Worm (Caenorhabditis elegans) whole organism, L1 larva: ENCODE data around the gene mom-2.
A peak's percentile ranks its signal among the peaks of the same experiment; 100 is the strongest.

Source experiments
- C34B4.2 ChIP-seq: sonication (generic microtip); optimal IDR thresholded peaks from 2 replicates; lab custom pipeline; 2017; ENCODE audit warnings: mild to moderate bottlenecking, missing genetic modification characterization, missing compliant biosample characterization
- aly-2 ChIP-seq: fragments of 150-350 bp; optimal IDR thresholded peaks from 2 replicates; lab custom pipeline; 2014; ENCODE audit warnings: missing biosample characterization, missing genetic modification characterization
- blmp-1 ChIP-seq: fragments of 150-350 bp; optimal IDR thresholded peaks from 2 replicates; lab custom pipeline; 2014; ENCODE audit warnings: missing biosample characterization, missing genetic modification characterization
- ceh-63 ChIP-seq: fragments of 200-800 bp; sonication (Bioruptor generic); optimal IDR thresholded peaks from 2 replicates; lab custom pipeline; 2018; ENCODE audit warnings: mild to moderate bottlenecking, missing genetic modification characterization, missing compliant biosample characterization
- ceh-8 ChIP-seq: fragments of 200-800 bp; sonication (Bioruptor generic); optimal IDR thresholded peaks from 2 replicates; lab custom pipeline; 2018; ENCODE audit warnings: mild to moderate bottlenecking, missing genetic modification characterization, moderate library complexity, missing compliant biosample characterization
- ceh-82 ChIP-seq, 3 experiments: fragments of 150-350 bp in 1 of 3; sonication (generic microtip) in 2 of 3; optimal IDR thresholded peaks; 2 replicates each; lab custom pipeline; 2014 to 2017; ENCODE audit warnings: missing biosample characterization in 3 of 3, missing genetic modification characterization in 3 of 3
- ceh-90 ChIP-seq: sonication (generic microtip); optimal IDR thresholded peaks from 2 replicates; lab custom pipeline; 2016; ENCODE audit warnings: missing genetic modification characterization, missing compliant biosample characterization
- efl-1 ChIP-seq, 4 experiments: fragments of 150-350 bp; optimal IDR thresholded peaks in 3 of 4; peaks in 1 of 4; 1 replicate in 1 of 4; 2 replicates in 3 of 4; lab custom pipeline; 2014; ENCODE audit warnings: missing biosample characterization in 2 of 4, missing genetic modification characterization in 2 of 4, missing genetic modification reagents in 2 of 4
- efl-3 ChIP-seq: fragments of 200-800 bp; sonication (Bioruptor generic); optimal IDR thresholded peaks from 2 replicates; lab custom pipeline; 2018; ENCODE audit warnings: mild to moderate bottlenecking, missing genetic modification characterization, missing compliant biosample characterization
- egl-27 ChIP-seq, 2 experiments: fragments of 150-350 bp in 1 of 2; sonication (generic microtip); optimal IDR thresholded peaks; 3 replicates each; lab custom pipeline; 2017 to 2018; ENCODE audit warnings: missing biosample characterization in 2 of 2, missing genetic modification characterization in 2 of 2, missing genetic modification reagents in 2 of 2
- elt-2 ChIP-seq: sonication (generic microtip); optimal IDR thresholded peaks from 2 replicates; lab custom pipeline; 2016; ENCODE audit warnings: missing genetic modification characterization, mild to moderate bottlenecking, inconsistent platforms, missing compliant biosample characterization, missing genetic modification reagents
- ets-5 ChIP-seq: fragments of 200-800 bp; sonication (Bioruptor generic); IDR thresholded peaks from 2 replicates; pipeline ENCODE4 v1.3.6; 2022; ENCODE audit warnings: missing genetic modification characterization, missing compliant biosample characterization
- fkh-4 ChIP-seq: sonication (generic microtip); optimal IDR thresholded peaks from 2 replicates; lab custom pipeline; 2016; ENCODE audit warnings: missing compliant biosample characterization, missing genetic modification characterization, borderline replicate concordance
- grh-1 ChIP-seq: fragments of 200-800 bp; sonication (Bioruptor generic); IDR thresholded peaks from 2 replicates; pipeline ENCODE4 v1.3.6; 2022; ENCODE audit warnings: missing genetic modification reagents, missing genetic modification characterization, missing compliant biosample characterization
- hlh-17 ChIP-seq: fragments of 200-800 bp; sonication (Bioruptor generic); optimal IDR thresholded peaks from 2 replicates; lab custom pipeline; 2018; ENCODE audit warnings: missing genetic modification characterization, mild to moderate bottlenecking, missing compliant biosample characterization, moderate library complexity, borderline replicate concordance
- hpl-2 ChIP-seq: fragments of 150-350 bp; optimal IDR thresholded peaks from 2 replicates; lab custom pipeline; 2014; ENCODE audit warnings: missing biosample characterization, missing genetic modification reagents, missing genetic modification characterization
- isw-1 ChIP-seq: fragments of 200-800 bp; sonication (Bioruptor generic); IDR thresholded peaks from 2 replicates; pipeline ENCODE4 v1.3.6; 2022; ENCODE audit warnings: missing genetic modification characterization, missing compliant biosample characterization
- jun-1 ChIP-seq: fragments of 150-350 bp; optimal IDR thresholded peaks from 2 replicates; lab custom pipeline; 2014; ENCODE audit warnings: missing biosample characterization, missing genetic modification reagents, missing genetic modification characterization
- nhr-11 ChIP-seq: fragments of 150-350 bp; optimal IDR thresholded peaks from 2 replicates; lab custom pipeline; 2014; ENCODE audit warnings: missing biosample characterization, missing genetic modification characterization
- nhr-12 ChIP-seq: sonication (generic microtip); optimal IDR thresholded peaks from 2 replicates; lab custom pipeline; 2017; ENCODE audit warnings: missing biosample characterization, missing genetic modification characterization
- nhr-19 ChIP-seq: fragments of 200-800 bp; sonication (Bioruptor generic); conservative IDR thresholded peaks from 2 replicates; pipeline ENCODE4 v1.3.6; 2022; ENCODE audit warnings: missing genetic modification characterization, missing compliant biosample characterization
- nhr-20 ChIP-seq: sonication (generic microtip); optimal IDR thresholded peaks from 2 replicates; lab custom pipeline; 2016; ENCODE audit warnings: mild to moderate bottlenecking, missing genetic modification characterization, missing compliant biosample characterization
- nhr-237 ChIP-seq: fragments of 150-350 bp; optimal IDR thresholded peaks from 2 replicates; lab custom pipeline; 2014; ENCODE audit warnings: missing biosample characterization, missing genetic modification characterization
- nhr-28 ChIP-seq: fragments of 150-350 bp; optimal IDR thresholded peaks from 2 replicates; lab custom pipeline; 2014; ENCODE audit warnings: missing biosample characterization, missing genetic modification characterization
- nhr-77 ChIP-seq: fragments of 150-350 bp; optimal IDR thresholded peaks from 2 replicates; lab custom pipeline; 2014; ENCODE audit warnings: missing biosample characterization, missing genetic modification characterization
- nhr-85 ChIP-seq: sonication (generic microtip); peaks from one replicate; lab custom pipeline; 2016; ENCODE audit warnings: missing genetic modification characterization, inconsistent platforms, missing compliant biosample characterization
- pax-3 ChIP-seq: fragments of 200-800 bp; sonication (Bioruptor generic); optimal IDR thresholded peaks from 2 replicates; lab custom pipeline; 2018; ENCODE audit warnings: mild to moderate bottlenecking, missing genetic modification characterization, moderate library complexity, missing compliant biosample characterization
- pqm-1 ChIP-seq: sonication (generic microtip); optimal IDR thresholded peaks from 3 replicates; lab custom pipeline; 2017; ENCODE audit warnings: missing biosample characterization, missing genetic modification characterization
- rnt-1 ChIP-seq: sonication (generic microtip); optimal IDR thresholded peaks from 2 replicates; lab custom pipeline; 2016; ENCODE audit warnings: mild to moderate bottlenecking, missing genetic modification characterization, moderate library complexity, missing compliant biosample characterization
- skn-1 ChIP-seq: fragments of 150-350 bp; optimal IDR thresholded peaks from 2 replicates; lab custom pipeline; 2014; ENCODE audit warnings: missing biosample characterization, missing genetic modification characterization
- sox-4 ChIP-seq: sonication (generic microtip); optimal IDR thresholded peaks from 2 replicates; lab custom pipeline; 2016; ENCODE audit warnings: missing genetic modification characterization, missing compliant biosample characterization
- tbx-2 ChIP-seq: sonication (generic microtip); optimal IDR thresholded peaks from 2 replicates; lab custom pipeline; 2016; ENCODE audit warnings: missing genetic modification characterization, missing compliant biosample characterization
- tlp-1 ChIP-seq: fragments of 150-350 bp; optimal IDR thresholded peaks from 2 replicates; lab custom pipeline; 2014; ENCODE audit warnings: missing biosample characterization, missing genetic modification characterization
- unc-130 ChIP-seq: fragments of 150-350 bp; optimal IDR thresholded peaks from 2 replicates; lab custom pipeline; 2017; ENCODE audit warnings: missing biosample characterization, missing genetic modification characterization, inconsistent platforms
- unc-30 ChIP-seq: sonication (generic microtip); optimal IDR thresholded peaks from 2 replicates; lab custom pipeline; 2017; ENCODE audit warnings: missing biosample characterization, missing genetic modification characterization
- unc-98 ChIP-seq: fragments of 200-800 bp; sonication (Bioruptor generic); IDR thresholded peaks from 2 replicates; pipeline ENCODE4 v1.3.6; 2022; ENCODE audit warnings: missing genetic modification characterization, missing compliant biosample characterization
- vab-15 ChIP-seq: sonication (generic microtip); optimal IDR thresholded peaks from 2 replicates; lab custom pipeline; 2017; ENCODE audit warnings: missing genotype, mild to moderate bottlenecking, missing genetic modification characterization, missing compliant biosample characterization
- zag-1 ChIP-seq: fragments of 150-350 bp; optimal IDR thresholded peaks from 2 replicates; lab custom pipeline; 2014; ENCODE audit warnings: missing biosample characterization, missing genetic modification characterization
- zip-4 ChIP-seq: fragments of 200-800 bp; sonication (Bioruptor generic); optimal IDR thresholded peaks from 2 replicates; lab custom pipeline; 2018; ENCODE audit warnings: mild to moderate bottlenecking, missing genetic modification characterization, moderate library complexity, missing compliant biosample characterization

The mom-2 gene

DNA sequence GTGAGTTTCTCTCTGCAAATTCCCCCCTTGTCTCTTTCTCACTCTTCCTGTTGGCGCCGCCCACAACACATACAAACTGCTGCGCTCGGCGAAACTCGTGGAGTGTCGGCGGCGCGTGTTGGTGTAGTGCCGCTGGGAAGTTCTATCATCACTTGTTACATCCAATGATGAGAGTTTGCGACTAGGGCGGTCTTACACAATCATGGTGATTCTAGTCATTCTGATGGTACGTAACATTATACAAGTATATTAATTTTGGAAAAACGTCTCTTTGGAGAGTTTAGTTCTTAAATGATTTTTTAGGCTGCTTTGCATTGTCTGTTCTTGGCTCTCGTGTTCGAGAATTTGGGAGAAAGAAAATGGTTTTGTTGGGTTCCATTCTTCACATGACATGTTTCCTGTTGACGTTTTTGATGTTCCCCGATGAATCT, 6.8 kb upstream of the mom-2 start (continued):
- no peak for TF ChIP-seq pqm-1 (tag; lab: Kevin White, UChicago)
- TF ChIP-seq grh-1, result peak; percentile 84
- TF ChIP-seq nhr-12 (tag; lab: Kevin White, UChicago), result no peak
- TF ChIP-seq aly-2, result peak; percentile 49
- peak; percentile 68 for TF ChIP-seq efl-3
- TF ChIP-seq nhr-19 (GFP tag; lab: Robert Waterston, UW), result peak; percentile 95
- TF ChIP-seq ceh-8 (GFP tag; lab: Kevin White, UChicago), result peak; percentile 66
- peak; percentile 66 to 77 for TF ChIP-seq efl-1 (optimal IDR thresholded peaks at IDR 0.05; lab: Kevin White, UChicago)
- peak; percentile 53 to 96 for TF ChIP-seq efl-1 (GFP tag; optimal IDR thresholded peaks at IDR 0.05 in 1 of 2; lab: Kevin White, UChicago)
- TF ChIP-seq skn-1 (tag; lab: Kevin White, UChicago), result peak; percentile 71
- TF ChIP-seq pax-3 (tag; lab: Kevin White, UChicago), result peak; percentile 74
- peak; percentile 97 for TF ChIP-seq rnt-1 (tag; lab: Kevin White, UChicago)
- TF ChIP-seq zag-1 (tag; lab: Kevin White, UChicago), result no peak
- peak; percentile 97 for TF ChIP-seq nhr-85
- TF ChIP-seq ceh-90 (tag; lab: Kevin White, UChicago), result no peak
- peak; percentile 42 for TF ChIP-seq isw-1
- peak; percentile 63 for TF ChIP-seq hpl-2 (GFP tag; lab: Kevin White, UChicago)
- TF ChIP-seq nhr-20, result peak; percentile 95
- TF ChIP-seq egl-27 (tag; optimal IDR thresholded peaks at IDR 0.05; lab: Kevin White, UChicago), result no peak
- TF ChIP-seq unc-30 (tag; lab: Kevin White, UChicago), result no peak
- peak; percentile 89 for TF ChIP-seq elt-2 (tag; lab: Kevin White, UChicago)
- peak; percentile 8 for TF ChIP-seq nhr-237
- TF ChIP-seq ceh-63 (GFP tag; lab: Kevin White, UChicago), result no peak
- peak; percentile 85 to 86 (median 85) for TF ChIP-seq ceh-82 (tag; optimal IDR thresholded peaks at IDR 0.05; lab: Kevin White, UChicago)
- TF ChIP-seq ets-5 (GFP tag; lab: Robert Waterston, UW), result no peak
- TF ChIP-seq sox-4, result peak; percentile 49
- peak; percentile 72 for TF ChIP-seq nhr-77 (tag; lab: Kevin White, UChicago)
- no peak for TF ChIP-seq vab-15 (tag; lab: Kevin White, UChicago)
- TF ChIP-seq jun-1 (tag; lab: Kevin White, UChicago), result peak; percentile 55
- TF ChIP-seq unc-130 (tag; lab: Kevin White, UChicago), result peak; percentile 22
- no peak for TF ChIP-seq C34B4.2 (tag; lab: Kevin White, UChicago)
- no peak for TF ChIP-seq fkh-4 (tag; lab: Kevin White, UChicago)

ce11 chrV:8349950-8350349, 5.8 kb upstream of the mom-2 start:
- TF ChIP-seq hlh-17 (GFP tag; lab: Kevin White, UChicago), result no peak
- TF ChIP-seq, all 84 proteins: peak for 0

DNA sequence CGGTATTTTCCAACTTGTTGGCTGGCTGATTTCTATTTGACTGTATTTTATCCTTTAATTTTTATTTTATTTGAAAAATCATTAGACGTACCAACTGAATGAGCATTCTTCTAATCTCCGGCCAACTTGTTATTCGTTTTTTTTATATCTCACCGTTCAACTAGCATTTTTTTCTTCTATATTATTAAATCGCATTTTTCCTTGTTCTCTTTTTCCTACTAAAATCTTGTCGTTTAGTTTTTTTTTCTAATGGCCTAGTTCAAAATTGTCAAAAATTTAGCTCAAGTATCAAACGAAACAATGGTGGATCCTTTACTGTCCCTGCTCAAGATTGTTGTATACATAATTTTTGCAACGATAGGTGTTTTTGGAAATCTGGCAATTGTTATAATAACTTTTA, 4.4 kb upstream of the mom-2 start, which contains the start of gene srsx-22:
TSS of gene srsx-22 (plus strand) at position 301 of the 400 bp plus-strand sequence.
- no peak for TF ChIP-seq hpl-2 (GFP tag; lab: Kevin White, UChicago)
- TF ChIP-seq tlp-1, result no peak
- no peak for TF ChIP-seq zip-4
- no peak for TF ChIP-seq egl-27 (tag; optimal IDR thresholded peaks at IDR 0.05; lab: Kevin White, UChicago)
- no peak for TF ChIP-seq nhr-28 (tag; lab: Kevin White, UChicago)
- no peak for TF ChIP-seq tbx-2 (tag; lab: Kevin White, UChicago)
- TF ChIP-seq nhr-11 (tag; lab: Kevin White, UChicago), result no peak
- TF ChIP-seq unc-98 (GFP tag; lab: Robert Waterston, UW), result no peak
- no peak for TF ChIP-seq blmp-1 (tag; lab: Kevin White, UChicago)
